Fruit fly (Drosophila melanogaster) whole organism, wandering third instar larva: ENCODE measurements around the gene sordd1.
"Not testable (repeated sequence)": the region's sequence is repeated elsewhere in the genome, so short reads cannot be mapped to it uniquely, and the experiment has no call there.

ENCODE experiments used
- CG32264 ChIP-seq: fragments of 200-800 bp; sonication (Bioruptor generic); optimal IDR thresholded peaks from 2 replicates; lab custom pipeline; 2016; ENCODE audit warnings: missing biosample characterization, missing genetic modification characterization
- CG9705 ChIP-seq: fragments of 200-800 bp; sonication (Bioruptor generic); optimal IDR thresholded peaks from 2 replicates; lab custom pipeline; 2018; ENCODE audit warnings: missing biosample characterization, mild to moderate bottlenecking, missing genetic modification characterization
- Dfd ChIP-seq: fragments of >200 bp; optimal IDR thresholded peaks from 2 replicates; lab custom pipeline; 2017; ENCODE audit warnings: missing biosample characterization, missing genetic modification characterization
- Dif ChIP-seq: fragments of 200-275, 200-300 bp; sonication (Bioruptor generic); optimal IDR thresholded peaks from 2 replicates; lab custom pipeline; 2018; ENCODE audit warnings: missing biosample characterization, missing genetic modification characterization; ENCODE audit not compliant: partially characterized antibody
- GATAd ChIP-seq: sonication (Bioruptor generic); optimal IDR thresholded peaks from 2 replicates; lab custom pipeline; 2016; ENCODE audit warnings: missing biosample characterization, missing genetic modification characterization
- HLH106 ChIP-seq: fragments of 200-800 bp; optimal IDR thresholded peaks from 3 replicates; lab custom pipeline; 2019; ENCODE audit warnings: missing biosample characterization, mild to moderate bottlenecking, missing genetic modification characterization, moderate library complexity
- Hnf4 ChIP-seq: fragments of 200-800 bp; sonication (Bioruptor generic); optimal IDR thresholded peaks from 2 replicates; lab custom pipeline; 2016; ENCODE audit warnings: missing biosample characterization, mild to moderate bottlenecking, missing genetic modification characterization
- Hr83 ChIP-seq: fragments of 200-300 bp; sonication (Bioruptor generic); optimal IDR thresholded peaks from 2 replicates; lab custom pipeline; 2016; ENCODE audit warnings: missing biosample characterization, mild to moderate bottlenecking, missing genetic modification characterization, moderate library complexity; ENCODE audit not compliant: poor library complexity, severe bottlenecking
- Jra ChIP-seq: sonication (Bioruptor generic); optimal IDR thresholded peaks from 2 replicates; lab custom pipeline; 2016; ENCODE audit warnings: missing biosample characterization, missing genetic modification characterization
- Myc ChIP-seq: fragments of >200 bp; optimal IDR thresholded peaks from 2 replicates; lab custom pipeline; 2017
- N ChIP-seq: fragments of >200 bp; optimal IDR thresholded peaks from 2 replicates; lab custom pipeline; 2018; ENCODE audit warnings: missing biosample characterization, missing external identifiers, missing genetic modification characterization
- OdsH ChIP-seq: fragments of 200-800 bp; sonication (Bioruptor generic); optimal IDR thresholded peaks from 2 replicates; lab custom pipeline; 2016; ENCODE audit warnings: missing biosample characterization, mild to moderate bottlenecking, missing genetic modification characterization
- Sp1 ChIP-seq: fragments of 200-800 bp; sonication (Bioruptor generic); optimal IDR thresholded peaks from 3 replicates; lab custom pipeline; 2019; ENCODE audit warnings: missing biosample characterization, mild to moderate bottlenecking, missing genetic modification characterization, moderate library complexity
- brk ChIP-seq: fragments of 200-800 bp; sonication (Bioruptor generic); optimal IDR thresholded peaks from 2 replicates; lab custom pipeline; 2016; ENCODE audit warnings: missing biosample characterization, mild to moderate bottlenecking, missing genetic modification characterization
- dl ChIP-seq, 2 experiments: fragments of 175-275, 200-275 bp in 1 of 2; fragments of 200-275 bp in 1 of 2; sonication (Bioruptor generic); optimal IDR thresholded peaks; lab custom pipeline; 2018; ENCODE audit warnings: mild to moderate bottlenecking in 2 of 2, missing biosample characterization in 2 of 2, missing genetic modification characterization in 2 of 2, moderate library complexity in 2 of 2; ENCODE audit not compliant: partially characterized antibody in 2 of 2, insufficient read depth in 1 of 2
- dmrt93B ChIP-seq: fragments of 200-800 bp; sonication (Bioruptor generic); optimal IDR thresholded peaks from 2 replicates; lab custom pipeline; 2018; ENCODE audit warnings: missing biosample characterization, mild to moderate bottlenecking, missing genetic modification characterization
- dsf ChIP-seq: sonication (Bioruptor generic); optimal IDR thresholded peaks from 2 replicates; lab custom pipeline; 2016; ENCODE audit warnings: missing biosample characterization, missing genetic modification characterization, borderline replicate concordance
- ey ChIP-seq: fragments of 200-800 bp; sonication (Bioruptor generic); optimal IDR thresholded peaks from 2 replicates; lab custom pipeline; 2016; ENCODE audit warnings: missing biosample characterization, missing genetic modification characterization
- foxo ChIP-seq, 2 experiments: fragments of 200-800 bp; sonication (Bioruptor generic); optimal IDR thresholded peaks; 2 replicates in 1 of 2; 3 replicates in 1 of 2; lab custom pipeline; 2016 to 2017; ENCODE audit warnings: missing biosample characterization in 2 of 2, missing genetic modification characterization in 2 of 2
- fru ChIP-seq: fragments of 200-800 bp; sonication (Bioruptor generic); optimal IDR thresholded peaks from 3 replicates; lab custom pipeline; 2016; ENCODE audit warnings: missing biosample characterization, mild to moderate bottlenecking, missing genetic modification characterization
- h ChIP-seq: fragments of 200-800 bp; sonication (Bioruptor generic); optimal IDR thresholded peaks from 3 replicates; lab custom pipeline; 2016; ENCODE audit warnings: missing biosample characterization, mild to moderate bottlenecking, missing genetic modification characterization
- psq ChIP-seq: fragments of 200-800 bp; sonication (Bioruptor generic); optimal IDR thresholded peaks from 3 replicates; lab custom pipeline; 2017; ENCODE audit warnings: missing biosample characterization, mild to moderate bottlenecking, missing genetic modification characterization, moderate library complexity
- rgr ChIP-seq: fragments of 200-800 bp; sonication (Bioruptor generic); optimal IDR thresholded peaks from 3 replicates; lab custom pipeline; 2016; ENCODE audit warnings: missing biosample characterization, mild to moderate bottlenecking, missing genetic modification characterization
- sage ChIP-seq: fragments of 200-800 bp; sonication (Bioruptor generic); optimal IDR thresholded peaks from 2 replicates; lab custom pipeline; 2016; ENCODE audit warnings: missing biosample characterization, mild to moderate bottlenecking, missing genetic modification characterization
- woc ChIP-seq: sonication (Bioruptor generic); optimal IDR thresholded peaks from 2 replicates; lab custom pipeline; 2016; ENCODE audit warnings: missing biosample characterization, mild to moderate bottlenecking, missing genetic modification characterization

The sordd1 gene

DNA sequence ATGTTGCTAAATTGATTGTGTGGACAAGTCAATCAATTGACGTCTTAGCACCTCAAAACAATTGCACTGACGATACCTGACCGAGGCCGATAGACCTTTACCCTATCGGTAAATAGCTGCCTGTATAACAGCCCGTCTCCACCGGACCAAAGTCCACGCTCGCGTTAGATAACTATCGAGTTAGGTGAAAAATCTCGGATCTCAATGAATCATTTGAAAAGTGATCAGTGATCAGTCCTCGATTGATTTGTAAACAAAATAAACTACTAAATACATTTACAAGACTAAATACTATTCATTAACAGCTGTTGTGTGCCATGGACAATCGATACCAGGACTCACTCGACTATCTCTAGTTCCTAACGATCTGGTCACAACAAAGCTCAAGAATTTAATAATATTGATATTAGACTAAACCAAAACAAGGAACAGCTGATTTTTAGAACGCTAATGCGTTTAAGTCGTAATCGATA is 3.3 kb upstream of the sordd1 start, which contains the start of the genes sordd2 and CG15602:
Gene sordd2, minus strand, starts transcription at position 78 of the 473 bp plus-strand sequence.
Gene CG15602, plus strand, starts transcription at position 342 of the 473 bp plus-strand sequence.
- TF ChIP-seq brk (GFP tag; lab: Kevin White, UChicago); GATAd (GFP tag; lab: Kevin White, UChicago); OdsH: not testable (repeated sequence)

DNA sequence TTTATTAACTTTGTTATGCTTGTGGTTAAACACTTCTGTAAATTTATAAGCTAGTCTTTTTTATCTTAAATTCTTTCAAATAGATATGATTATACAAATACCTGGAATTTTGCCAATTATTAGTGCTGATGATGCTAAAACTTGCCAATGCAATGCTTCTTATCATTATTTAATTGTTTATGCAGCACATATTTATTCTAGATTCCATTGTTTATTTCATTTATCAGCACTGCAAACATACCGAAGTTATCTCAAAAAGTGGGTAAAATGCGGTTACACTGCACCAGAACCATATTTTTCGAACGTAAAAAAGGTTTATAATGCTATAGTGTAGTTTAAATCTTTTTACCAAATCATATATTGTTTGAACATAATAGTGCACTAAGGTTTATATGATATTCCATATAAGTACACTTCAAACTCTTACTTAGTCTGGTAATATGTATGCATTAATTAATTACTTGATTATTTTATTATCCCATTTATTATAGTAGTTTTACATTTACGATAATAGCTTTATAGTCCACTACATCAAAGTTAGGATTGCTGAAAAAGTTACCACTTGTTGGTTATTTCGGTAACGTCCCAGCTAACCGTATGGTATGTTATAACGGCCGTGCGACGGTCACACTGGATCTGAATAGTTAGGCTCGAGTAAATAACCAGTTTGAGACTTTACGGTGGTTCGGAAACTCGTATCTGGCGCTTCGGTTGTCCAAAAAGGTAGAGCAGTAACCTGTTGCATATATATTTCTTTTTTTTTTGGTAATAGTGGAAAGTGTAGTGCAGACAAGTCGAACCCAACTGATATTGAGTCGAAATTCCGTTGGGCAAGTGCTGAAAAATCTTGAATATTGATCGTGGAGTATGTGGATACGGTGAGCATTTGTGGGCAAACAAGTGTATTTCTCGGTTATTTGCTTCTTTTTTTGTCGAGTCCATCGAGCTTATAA is 7.3 kb downstream of the sordd1 start, which contains the start of gene Rhp:
Gene Rhp, plus strand, starts transcription at position 663 of the 953 bp plus-strand sequence.
- TF ChIP-seq CG32264 (GFP tag; lab: Kevin White, UChicago) (peak; percentile 12), psq (GFP tag; lab: Kevin White, UChicago) (peak; percentile 15), Sp1 (GFP tag; lab: Kevin White, UChicago) (peak; percentile 70), Hnf4 (peak; percentile 40), dsf (GFP tag; lab: Kevin White, UChicago) (no peak), rgr (peak; percentile 45), fru (GFP tag; lab: Kevin White, UChicago) (peak; percentile 5), foxo (GFP tag; optimal IDR thresholded peaks at IDR 0.05; lab: Kevin White, UChicago) (peak in 1 of 2 experiments; percentile 30), dmrt93B (no peak), Hr83 (GFP tag; lab: Kevin White, UChicago) (peak; percentile 52), dl (GFP tag; optimal IDR thresholded peaks at IDR 0.05; lab: Kevin White, UChicago; ENCODE audit: insufficient read depth in 1 of 2, partially characterized antibody in 2 of 2) (no peak), h (peak; percentile 50), sage (GFP tag; lab: Kevin White, UChicago) (peak; percentile 34), Dfd (no peak), HLH106 (tag; lab: Kevin White, UChicago) (peak; percentile 9), OdsH (peak; percentile 66), Dif (GFP tag; lab: Kevin White, UChicago) (no peak), CG9705 (GFP tag; lab: Kevin White, UChicago) (peak; percentile 41)

DNA sequence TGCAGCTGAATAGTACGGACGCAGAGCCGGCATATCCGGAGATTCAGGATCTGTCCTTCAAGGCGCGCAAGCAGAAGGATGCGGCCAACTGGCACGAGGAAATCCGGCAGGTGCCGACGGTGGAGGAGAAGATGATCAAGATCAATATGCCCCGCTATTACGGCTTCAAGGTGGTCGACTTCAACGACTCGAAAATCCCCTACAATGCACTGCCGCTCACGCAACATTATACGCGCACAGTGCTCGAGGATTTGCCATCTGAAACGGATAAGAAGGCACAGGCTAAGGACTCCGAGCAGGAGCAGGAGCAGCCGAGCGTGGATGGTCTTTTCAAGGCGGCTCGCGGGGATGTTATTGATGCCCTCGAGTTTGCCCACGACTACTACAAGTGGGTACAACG is 9.6 kb downstream of the sordd1 start:
- no peak for TF ChIP-seq N (GFP tag; lab: Kevin White, UChicago)
- TF ChIP-seq CG9705 (GFP tag; lab: Kevin White, UChicago), result no peak
- TF ChIP-seq, all 38 proteins: peak for 0

DNA sequence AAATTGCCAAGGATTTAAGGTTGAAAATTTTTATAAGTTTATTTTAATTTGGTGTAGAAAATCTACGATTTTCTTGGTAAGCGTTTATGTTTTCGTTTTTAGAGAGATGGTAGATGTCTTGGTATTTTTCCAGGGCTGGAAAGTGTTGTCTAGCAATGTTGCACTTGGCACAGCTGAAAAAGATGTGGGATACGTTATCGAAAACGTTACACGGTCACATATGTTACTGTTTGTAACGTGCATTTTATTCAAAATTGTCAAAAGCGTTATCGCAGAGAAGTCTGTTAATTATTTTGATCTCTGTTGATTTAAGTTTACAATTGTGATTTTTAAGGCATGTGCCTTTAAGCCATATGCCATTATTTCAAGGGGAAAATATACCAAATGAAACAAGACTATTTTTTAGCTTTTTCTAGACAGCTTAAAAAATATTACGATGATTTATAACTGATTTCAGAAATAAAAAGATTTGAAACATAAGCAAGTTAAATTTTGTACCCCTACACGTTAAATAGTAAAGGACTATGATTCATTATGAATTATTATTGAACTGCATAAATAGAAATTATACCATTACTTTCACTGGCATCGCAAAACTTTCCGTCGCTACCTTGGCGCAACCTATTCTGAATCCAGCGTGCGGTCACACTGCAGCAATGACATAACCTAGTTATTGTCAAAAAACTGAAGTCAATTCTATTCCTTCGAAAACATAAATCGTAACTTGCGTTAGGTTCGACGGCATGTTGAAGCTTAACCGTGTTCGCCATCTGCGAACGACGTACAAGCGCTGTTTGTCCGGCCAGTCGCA is 10.2 kb downstream of the sordd1 start, which contains the start of the genes Paf-AHalpha and mRpS30:
Gene Paf-AHalpha, minus strand, starts transcription at position 155 of the 811 bp plus-strand sequence.
Gene mRpS30, plus strand, starts transcription at position 619 of the 811 bp plus-strand sequence.
- TF ChIP-seq woc (GFP tag; lab: Kevin White, UChicago), result no peak
- TF ChIP-seq Hr83 (GFP tag; lab: Kevin White, UChicago), result peak; percentile 45
- TF ChIP-seq Jra (GFP tag; lab: Kevin White, UChicago), result peak; percentile 22
- TF ChIP-seq ey (GFP tag; lab: Kevin White, UChicago), result no peak

DNA sequence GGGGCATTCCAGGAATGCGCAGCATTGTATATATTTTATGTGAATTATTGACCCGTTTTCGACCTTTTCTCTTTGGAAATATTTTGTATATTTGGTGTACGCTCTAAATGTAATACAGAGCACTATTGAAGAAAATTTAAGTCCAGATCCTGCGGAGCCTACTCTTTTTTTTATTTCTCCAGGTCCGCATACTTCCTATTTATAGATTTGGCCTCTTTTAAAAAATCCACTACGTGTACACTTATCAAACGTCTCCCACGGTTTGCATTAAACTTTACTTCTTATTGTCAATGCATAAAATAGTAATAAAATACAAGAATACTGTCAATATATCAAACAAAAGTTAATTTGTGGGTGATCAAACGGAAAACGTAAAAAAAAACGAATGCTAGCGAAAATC is 12.2 kb downstream of the sordd1 start, which contains the start of gene Efhc1.1:
Gene Efhc1.1, minus strand, starts transcription at position 101 of the 400 bp plus-strand sequence.
- TF ChIP-seq Myc (lab: Kevin White, UChicago), result no peak
